Fruit fly (Drosophila melanogaster): ENCODE measurements around the gene Vml.

Vml gene

DNA sequence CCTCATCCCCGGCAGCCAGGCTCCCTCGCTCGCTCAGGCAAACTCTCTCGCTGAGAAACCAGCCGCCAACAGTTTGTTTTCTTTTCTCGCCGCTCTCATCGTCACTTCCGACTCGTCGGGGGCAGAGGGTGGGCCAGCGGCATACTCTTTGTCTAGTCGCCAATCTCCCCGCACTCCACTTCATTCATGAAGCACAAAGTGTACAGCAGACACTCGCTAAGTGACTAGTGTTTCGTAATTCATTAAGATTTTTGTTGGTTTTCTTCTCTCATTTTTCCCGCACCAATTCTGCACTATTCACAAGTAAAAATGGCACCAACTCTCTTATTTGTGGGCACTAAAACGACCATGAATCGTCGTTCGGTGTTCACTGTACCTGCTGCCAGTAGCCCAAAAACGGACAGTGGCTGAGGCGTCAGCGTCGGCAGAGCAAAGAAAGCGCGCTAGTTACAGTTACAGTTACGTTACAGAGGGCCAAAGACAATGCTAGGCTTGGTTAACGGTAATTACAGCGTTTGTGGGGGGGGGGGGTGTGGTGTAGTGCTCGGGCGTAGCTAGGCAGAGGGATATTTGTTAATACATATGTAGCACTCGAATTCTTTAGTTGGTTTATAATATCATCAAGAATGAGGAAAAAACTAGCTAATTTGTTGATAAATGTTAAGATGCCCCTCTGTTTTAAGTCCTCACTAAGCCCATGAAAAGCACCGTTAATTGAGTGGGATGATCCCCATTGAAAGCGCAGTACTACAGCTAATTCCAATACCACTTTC lies 22.0 kb downstream of the Vml start (continued):
- TF ChIP-seq MESR4 (GFP tag; optimal IDR thresholded peaks at IDR 0.05) (peak; percentile 78), gsb (GFP tag; IDR thresholded peaks at IDR 0.05) (peak; percentile 96), sug (tag; optimal IDR thresholded peaks at IDR 0.05) (peak; percentile 94), h (optimal IDR thresholded peaks at IDR 0.05) (no peak), Sin3A (optimal IDR thresholded peaks at IDR 0.05) (no peak), Ets65A (GFP tag) (peak; percentile 100), E2f2 (GFP tag; IDR thresholded peaks at IDR 0.05) (peak; percentile 87), HmgD (GFP tag; optimal IDR thresholded peaks at IDR 0.05) (peak; percentile 99), CG32532 (GFP tag; IDR thresholded peaks at IDR 0.05) (peak; percentile 98), CG10274 (GFP tag; optimal IDR thresholded peaks at IDR 0.05) (peak; percentile 94), CG11695 (GFP tag; IDR thresholded peaks at IDR 0.05) (peak; percentile 97), tgo (GFP tag; IDR thresholded peaks at IDR 0.05) (peak; percentile 98), CG12071 (GFP tag; optimal IDR thresholded peaks at IDR 0.05) (peak; percentile 99), pum (GFP tag; optimal IDR thresholded peaks at IDR 0.05) (peak; percentile 99), disco-r (GFP tag; optimal IDR thresholded peaks at IDR 0.05) (peak; percentile 98), CG10462 (GFP tag; optimal IDR thresholded peaks at IDR 0.05) (peak; percentile 97), CHES-1-like (GFP tag; optimal IDR thresholded peaks at IDR 0.05) (peak; percentile 99), CG42726 (GFP tag; IDR thresholded peaks at IDR 0.05; ENCODE audit: partially characterized antibody) (no peak), sna (GFP tag; IDR thresholded peaks at IDR 0.05; ENCODE audit: partially characterized antibody) (no peak), Atf6 (GFP tag; IDR thresholded peaks at IDR 0.05) (peak; percentile 98), sisA (GFP tag; IDR thresholded peaks at IDR 0.05) (peak; percentile 99), CG31388 (GFP tag; optimal IDR thresholded peaks at IDR 0.05) (peak; percentile 97), CG6765 (GFP tag; optimal IDR thresholded peaks at IDR 0.05) (peak; percentile 95), crp (GFP tag; optimal IDR thresholded peaks at IDR 0.05) (peak in 1 of 2 experiments; percentile 72), Hsf (GFP tag; optimal IDR thresholded peaks at IDR 0.05) (peak; percentile 99), Myb (GFP tag; optimal IDR thresholded peaks at IDR 0.05) (peak; percentile 93), CG8944 (GFP tag; optimal IDR thresholded peaks at IDR 0.05) (peak; percentile 99), en (GFP tag; optimal IDR thresholded peaks at IDR 0.05) (peak; percentile 98), CG8924 (tag; optimal IDR thresholded peaks at IDR 0.05) (peak; percentile 99), CG9609 (GFP tag; optimal IDR thresholded peaks at IDR 0.05) (peak; percentile 99), CG8478 (optimal IDR thresholded peaks at IDR 0.05) (no peak), dmrt11E (tag; optimal IDR thresholded peaks at IDR 0.05) (peak; percentile 93), CG3163 (GFP tag; optimal IDR thresholded peaks at IDR 0.05) (peak; percentile 95), ind (GFP tag; optimal IDR thresholded peaks at IDR 0.05) (peak; percentile 99), HLHmδ (GFP tag; optimal IDR thresholded peaks at IDR 0.05) (no peak), odd (GFP tag; optimal IDR thresholded peaks at IDR 0.05) (peak; percentile 98), Dref (GFP tag; IDR thresholded peaks at IDR 0.05) (peak; percentile 41; the same call in 1 of the 2 replicates), fru (optimal IDR thresholded peaks at IDR 0.05) (no peak), kay (GFP tag; optimal IDR thresholded peaks at IDR 0.05) (peak; percentile 97), CG17802 (tag; optimal IDR thresholded peaks at IDR 0.05) (peak; percentile 92), CG7372 (GFP tag; IDR thresholded peaks at IDR 0.05) (peak; percentile 97), CG10366 (GFP tag; IDR thresholded peaks at IDR 0.05) (peak; percentile 99), CG17328 (GFP tag; IDR thresholded peaks at IDR 0.05) (peak; percentile 99), pita (GFP tag; optimal IDR thresholded peaks at IDR 0.05) (no peak), Trl (optimal IDR thresholded peaks at IDR 0.05) (peak; percentile 56 to 64), Trl (GFP tag; optimal IDR thresholded peaks at IDR 0.05) (peak; percentile 98), Hmr (GFP tag; optimal IDR thresholded peaks at IDR 0.05) (peak; percentile 98), CG11696 (GFP tag; IDR thresholded peaks at IDR 0.05) (peak; percentile 89), ap (GFP tag; IDR thresholded peaks at IDR 0.05) (peak; percentile 98), CG11560 (tag; IDR thresholded peaks at IDR 0.05) (peak; percentile 92), Pdp1 (GFP tag; optimal IDR thresholded peaks at IDR 0.05) (peak; percentile 99), tx (GFP tag; optimal IDR thresholded peaks at IDR 0.05) (peak; percentile 99)

All from whole organism, embryonic.